Fruit fly (Drosophila melanogaster): ENCODE results near the gene Ncoa6.

DNA sequence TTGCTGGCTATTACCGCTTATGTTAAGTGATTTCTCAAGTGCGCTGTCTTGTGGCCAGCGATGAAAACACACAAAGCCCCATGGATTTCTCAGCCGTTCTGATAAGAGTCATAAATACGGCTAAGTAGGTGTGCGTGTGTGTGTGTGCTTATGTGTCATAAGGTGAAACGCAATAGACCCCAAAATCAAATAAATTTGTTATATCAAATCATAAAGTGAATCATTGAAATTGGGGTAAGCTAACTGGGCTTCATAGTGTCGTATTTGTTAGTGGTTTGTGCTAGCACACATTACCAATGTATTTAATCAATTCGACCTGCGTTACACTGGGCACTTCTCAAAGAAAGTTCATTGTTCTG lies 26.9 kb downstream of the Ncoa6 start:
- TF ChIP-seq CTCF (optimal IDR thresholded peaks at IDR 0.05) (no peak), CG8478 (optimal IDR thresholded peaks at IDR 0.05) (no peak)
